Worm (Caenorhabditis elegans) whole organism, late embryonic: Measurements from ENCODE around the gene nspb-12.

ENCODE experiments used
- C38D4.7 ChIP-seq: fragments of 200-800 bp; sonication (Bioruptor generic); optimal IDR thresholded peaks from 2 replicates; lab custom pipeline; 2018; ENCODE audit warnings: mild to moderate bottlenecking, missing genetic modification characterization, moderate library complexity, missing compliant biosample characterization
- ama-1 ChIP-seq: fragments of 150-350 bp; optimal IDR thresholded peaks from 2 replicates; lab custom pipeline; 2014
- ceh-48 ChIP-seq: sonication (generic microtip); optimal IDR thresholded peaks from 2 replicates; lab custom pipeline; 2016; ENCODE audit warnings: missing genetic modification characterization, inconsistent platforms, missing compliant biosample characterization
- fkh-10 ChIP-seq: fragments of 150-350 bp; optimal IDR thresholded peaks from 2 replicates; lab custom pipeline; 2014; ENCODE audit warnings: missing biosample characterization, missing genetic modification reagents, missing genetic modification characterization
- fkh-6 ChIP-seq: sonication (generic microtip); optimal IDR thresholded peaks from 2 replicates; lab custom pipeline; 2016; ENCODE audit warnings: missing genetic modification characterization, missing compliant biosample characterization
- hlh-30 ChIP-seq: sonication (generic microtip); optimal IDR thresholded peaks from 2 replicates; lab custom pipeline; 2017; ENCODE audit warnings: antibody characterized with exemption, missing genetic modification characterization, missing compliant biosample characterization; ENCODE audit not compliant: insufficient read depth
- pha-4 ChIP-seq: fragments of 150-350 bp; optimal IDR thresholded peaks from 2 replicates; lab custom pipeline; 2018; ENCODE audit warnings: missing biosample characterization, missing genetic modification reagents, missing genetic modification characterization
- rnt-1 ChIP-seq: sonication (generic microtip); optimal IDR thresholded peaks from 2 replicates; lab custom pipeline; 2016; ENCODE audit warnings: missing genetic modification characterization, missing compliant biosample characterization
- unc-55 ChIP-seq: sonication (generic microtip); optimal IDR thresholded peaks from 2 replicates; lab custom pipeline; 2017; ENCODE audit warnings: missing biosample characterization, missing genetic modification reagents, missing genetic modification characterization

DNA sequence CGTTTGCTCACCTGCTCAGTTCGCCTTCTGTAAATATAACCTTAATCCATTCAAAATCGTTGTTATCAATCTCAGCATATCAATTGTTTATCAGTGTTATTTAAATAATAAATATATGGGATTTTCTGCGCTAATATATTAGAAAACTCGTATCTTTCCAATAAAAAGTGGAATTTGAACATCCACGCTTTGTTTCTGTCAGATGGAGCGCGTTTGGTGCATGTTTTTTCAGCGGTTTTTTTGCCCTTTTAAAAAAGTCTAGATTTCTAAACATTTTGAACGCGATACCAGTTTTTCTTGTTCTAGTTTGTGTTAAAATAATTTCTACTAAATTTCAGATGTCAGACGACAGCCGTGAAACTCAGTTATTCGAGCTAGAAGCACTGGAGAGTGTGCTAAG, 18.3 kb upstream of the nspb-12 start, which contains the start of gene F56D2.2:
- TF ChIP-seq rnt-1 (tag; lab: Kevin White, UChicago) (no peak), hlh-30 (no peak), ama-1 (no peak), fkh-10 (GFP tag; lab: Kevin White, UChicago) (no peak), ceh-48 (tag; lab: Kevin White, UChicago) (no peak), C38D4.7 (GFP tag; lab: Kevin White, UChicago) (no peak), fkh-6 (tag; lab: Kevin White, UChicago) (no peak), unc-55 (GFP tag; lab: Kevin White, UChicago) (no peak), pha-4 (tag; lab: Kevin White, UChicago) (no peak)
